Fruit fly (Drosophila melanogaster) whole organism, embryonic: Measurements from ENCODE around the gene CG3078.

Experiments used
- Ada2b ChIP-seq: fragments of 200-800 bp; sonication (Bioruptor generic); IDR thresholded peaks from 2 replicates; pipeline ENCODE4 v1.3.6; 2022; ENCODE audit warnings: missing biosample characterization, missing genetic modification characterization
- Bdp1 ChIP-seq: fragments of 200-800 bp; sonication (Bioruptor generic); optimal IDR thresholded peaks from 3 replicates; lab custom pipeline; 2016; ENCODE audit warnings: missing biosample characterization, missing genetic modification characterization
- Bgb ChIP-seq: fragments of 200-800 bp; sonication (Bioruptor generic); IDR thresholded peaks from 2 replicates; pipeline ENCODE4 v1.3.6; 2022; ENCODE audit warnings: missing biosample characterization, missing genetic modification characterization; ENCODE audit not compliant: partially characterized antibody
- CG10959 ChIP-seq: fragments of 200-800 bp; sonication (Bioruptor generic); IDR thresholded peaks from 2 replicates; pipeline ENCODE4 v1.3.6; 2022; ENCODE audit warnings: missing biosample characterization, missing genetic modification characterization
- CG11398 ChIP-seq: fragments of 200-800 bp; sonication (Bioruptor generic); optimal IDR thresholded peaks from 2 replicates; lab custom pipeline; 2016; ENCODE audit warnings: missing biosample characterization, missing genetic modification characterization
- CG12155 ChIP-seq: fragments of 200-800 bp; sonication (Bioruptor generic); optimal IDR thresholded peaks from 3 replicates; lab custom pipeline; 2016; ENCODE audit warnings: missing biosample characterization, missing genetic modification characterization
- CG1233 ChIP-seq: fragments of 200-800 bp; sonication (Bioruptor generic); optimal IDR thresholded peaks from 4 replicates; lab custom pipeline; 2018; ENCODE audit warnings: missing biosample characterization, mild to moderate bottlenecking, missing genetic modification characterization
- CG12744 ChIP-seq: fragments of 200-800 bp; sonication (Bioruptor generic); optimal IDR thresholded peaks from 2 replicates; lab custom pipeline; 2016; ENCODE audit warnings: missing biosample characterization, missing genetic modification characterization
- CG13775 ChIP-seq: fragments of 200-800 bp; sonication (Bioruptor generic); optimal IDR thresholded peaks from 3 replicates; lab custom pipeline; 2017; ENCODE audit warnings: missing biosample characterization, mild to moderate bottlenecking, missing genetic modification characterization
- CG17186 ChIP-seq: fragments of 200-800 bp; sonication (Bioruptor generic); optimal IDR thresholded peaks from 3 replicates; lab custom pipeline; 2017; ENCODE audit warnings: missing biosample characterization, missing genetic modification reagents, missing genetic modification characterization
- CG17361 ChIP-seq: fragments of 200-800 bp; sonication (Bioruptor generic); IDR thresholded peaks from 3 replicates; pipeline ENCODE4 v1.3.6; 2022; ENCODE audit warnings: missing biosample characterization, missing genetic modification characterization
- CG1792 ChIP-seq: fragments of 200-800 bp; sonication (Bioruptor generic); optimal IDR thresholded peaks from 2 replicates; lab custom pipeline; 2016; ENCODE audit warnings: missing biosample characterization, missing genetic modification characterization
- CG31388 ChIP-seq: fragments of 200-800 bp; sonication (Bioruptor generic); optimal IDR thresholded peaks from 2 replicates; lab custom pipeline; 2016; ENCODE audit warnings: missing biosample characterization, missing genetic modification characterization
- CG3163 ChIP-seq: fragments of 200-800 bp; sonication (Bioruptor generic); optimal IDR thresholded peaks from 3 replicates; lab custom pipeline; 2016; ENCODE audit warnings: missing biosample characterization, missing genetic modification characterization
- CG33557 ChIP-seq: fragments of 200-800 bp; sonication (Bioruptor generic); optimal IDR thresholded peaks from 2 replicates; lab custom pipeline; 2019; ENCODE audit warnings: missing biosample characterization, mild to moderate bottlenecking, missing genetic modification characterization, moderate library complexity
- CG34422 ChIP-seq: fragments of 200-800 bp; sonication (Bioruptor generic); IDR thresholded peaks from 3 replicates; pipeline ENCODE4 v1.3.6; 2022; ENCODE audit warnings: missing biosample characterization, missing genetic modification characterization
- CG42726 ChIP-seq: fragments of 200-800 bp; sonication (Bioruptor generic); IDR thresholded peaks from 2 replicates; pipeline ENCODE4 v1.3.6; 2022; ENCODE audit warnings: missing biosample characterization, missing genetic modification characterization; ENCODE audit not compliant: partially characterized antibody
- CG5180 ChIP-seq: fragments of 200-800 bp; sonication (Bioruptor generic); optimal IDR thresholded peaks from 3 replicates; lab custom pipeline; 2017; ENCODE audit warnings: missing biosample characterization, missing genetic modification characterization, mild to moderate bottlenecking, moderate library complexity, missing genetic modification reagents
- CG8388 ChIP-seq: fragments of 200-800 bp; sonication (Bioruptor generic); optimal IDR thresholded peaks from 2 replicates; lab custom pipeline; 2019; ENCODE audit warnings: missing biosample characterization, mild to moderate bottlenecking, missing genetic modification characterization, moderate library complexity
- CG8944 ChIP-seq: fragments of 200-800 bp; sonication (Bioruptor generic); optimal IDR thresholded peaks from 3 replicates; lab custom pipeline; 2016; ENCODE audit warnings: missing biosample characterization, missing genetic modification characterization
- CG9215 ChIP-seq: fragments of 200-800 bp; sonication (Bioruptor generic); IDR thresholded peaks from 2 replicates; pipeline ENCODE4 v1.3.6; 2022; ENCODE audit warnings: missing biosample characterization, missing genetic modification characterization
- CG9817 ChIP-seq: fragments of 200-800 bp; sonication (Bioruptor generic); optimal IDR thresholded peaks from 2 replicates; lab custom pipeline; 2018; ENCODE audit warnings: missing biosample characterization, mild to moderate bottlenecking, missing genetic modification characterization, moderate library complexity
- D ChIP-seq, 2 experiments: fragments of 200-800 bp in 1 of 2; fragments of >200 bp in 1 of 2; sonication (Bioruptor generic) in 1 of 2; optimal IDR thresholded peaks; 2 replicates in 1 of 2; 3 replicates in 1 of 2; lab custom pipeline; 2017; ENCODE audit warnings: mild to moderate bottlenecking in 1 of 2, missing biosample characterization in 1 of 2, missing genetic modification characterization in 1 of 2, missing genetic modification reagents in 1 of 2
- Dbx ChIP-seq: fragments of 200-800 bp; sonication (Bioruptor generic); IDR thresholded peaks from 3 replicates; pipeline ENCODE4 v1.3.6; 2022; ENCODE audit warnings: missing biosample characterization, missing genetic modification characterization
- Dfd ChIP-seq, 2 experiments: fragments of >200 bp; optimal IDR thresholded peaks; 2 replicates each; lab custom pipeline; 2017; ENCODE audit warnings: missing biosample characterization in 2 of 2, missing genetic modification characterization in 2 of 2
- Dref ChIP-seq: fragments of 200-800 bp; sonication (Bioruptor generic); IDR thresholded peaks from 2 replicates; pipeline ENCODE4 v1.3.6; 2022; ENCODE audit warnings: missing biosample characterization, missing genetic modification characterization
- Drgx ChIP-seq: fragments of 200-800 bp; sonication (Bioruptor generic); IDR thresholded peaks from 2 replicates; pipeline ENCODE4 v1.3.6; 2022; ENCODE audit warnings: missing biosample characterization, missing genetic modification characterization
- Elba2 ChIP-seq: fragments of 200-800 bp; sonication (Bioruptor generic); optimal IDR thresholded peaks from 3 replicates; lab custom pipeline; 2016; ENCODE audit warnings: missing biosample characterization, missing genetic modification characterization
- Meics ChIP-seq: fragments of 200-800 bp; sonication (Bioruptor generic); optimal IDR thresholded peaks from 2 replicates; lab custom pipeline; 2017; ENCODE audit warnings: missing biosample characterization, mild to moderate bottlenecking, missing genetic modification characterization
- bab2 ChIP-seq: fragments of 200-800 bp; sonication (Bioruptor generic); optimal IDR thresholded peaks from 2 replicates; lab custom pipeline; 2016; ENCODE audit warnings: missing biosample characterization, missing genetic modification characterization
- bigmax ChIP-seq: fragments of 200-800 bp; sonication (Bioruptor generic); optimal IDR thresholded peaks from 2 replicates; lab custom pipeline; 2018; ENCODE audit warnings: missing biosample characterization, mild to moderate bottlenecking, missing genetic modification characterization
- bowl ChIP-seq: fragments of 200-800 bp; sonication (Bioruptor generic); IDR thresholded peaks from 2 replicates; pipeline ENCODE4 v1.3.6; 2022; ENCODE audit warnings: missing biosample characterization, missing genetic modification characterization
- cas ChIP-seq: fragments of 200-800 bp; sonication (Bioruptor generic); IDR thresholded peaks from 2 replicates; pipeline ENCODE4 v1.3.6; 2022; ENCODE audit warnings: missing biosample characterization, missing genetic modification characterization
- cato ChIP-seq: fragments of 200-800 bp; sonication (Bioruptor generic); optimal IDR thresholded peaks from 2 replicates; lab custom pipeline; 2016; ENCODE audit warnings: missing biosample characterization, missing genetic modification characterization, borderline replicate concordance
- crp ChIP-seq, 2 experiments: fragments of 200-800 bp; sonication (Bioruptor generic); optimal IDR thresholded peaks; 2 replicates in 1 of 2; 3 replicates in 1 of 2; lab custom pipeline; 2017; ENCODE audit warnings: missing biosample characterization in 2 of 2, missing genetic modification characterization in 2 of 2, mild to moderate bottlenecking in 1 of 2, moderate library complexity in 1 of 2
- gcm2 ChIP-seq: fragments of 200-800 bp; sonication (Bioruptor generic); optimal IDR thresholded peaks from 2 replicates; lab custom pipeline; 2016; ENCODE audit warnings: missing biosample characterization, missing genetic modification characterization
- kah ChIP-seq: fragments of 200-800 bp; sonication (Bioruptor generic); optimal IDR thresholded peaks from 2 replicates; lab custom pipeline; 2018; ENCODE audit warnings: missing biosample characterization, mild to moderate bottlenecking, missing genetic modification characterization
- lov ChIP-seq, 2 experiments: fragments of 200-800 bp in 1 of 2; fragments of >200 bp in 1 of 2; sonication (Bioruptor generic) in 1 of 2; IDR thresholded peaks in 1 of 2; optimal IDR thresholded peaks in 1 of 2; 2 replicates in 1 of 2; 3 replicates in 1 of 2; pipeline versions ENCODE4 v1.3.6 to Lab custom; 2017 to 2022; ENCODE audit warnings: missing biosample characterization in 1 of 2, missing genetic modification characterization in 1 of 2
- odd ChIP-seq: fragments of 200-800 bp; sonication (Bioruptor generic); optimal IDR thresholded peaks from 2 replicates; lab custom pipeline; 2017; ENCODE audit warnings: missing biosample characterization, mild to moderate bottlenecking, missing genetic modification characterization
- prd ChIP-seq, 3 experiments: fragments of >200 bp in 2 of 3; fragments of 200-800 bp in 1 of 3; sonication (Bioruptor generic) in 1 of 3; optimal IDR thresholded peaks in 2 of 3; IDR thresholded peaks in 1 of 3; 2 replicates in 2 of 3; 3 replicates in 1 of 3; pipeline versions ENCODE4 v1.3.6 to Lab custom; 2017 to 2022; ENCODE audit warnings: missing biosample characterization in 1 of 3, missing genetic modification characterization in 1 of 3
- row ChIP-seq: fragments of 200-800 bp; sonication (Bioruptor generic); IDR thresholded peaks from 3 replicates; pipeline ENCODE4 v1.3.6; 2022; ENCODE audit warnings: missing biosample characterization, missing genetic modification characterization
- run ChIP-seq: fragments of 200-800 bp; sonication (Bioruptor generic); optimal IDR thresholded peaks from 3 replicates; lab custom pipeline; 2018; ENCODE audit warnings: missing biosample characterization, mild to moderate bottlenecking, missing genetic modification characterization
- sens-2 ChIP-seq: fragments of 200-800 bp; sonication (Bioruptor generic); IDR thresholded peaks from 2 replicates; pipeline ENCODE4 v1.3.6; 2022; ENCODE audit warnings: missing biosample characterization, missing genetic modification characterization
- sim ChIP-seq: fragments of 200-800 bp; sonication (Bioruptor generic); IDR thresholded peaks from 2 replicates; pipeline ENCODE4 v1.3.6; 2022; ENCODE audit warnings: missing biosample characterization, missing genetic modification characterization
- slp2 ChIP-seq: fragments of 200-800 bp; sonication (Bioruptor generic); optimal IDR thresholded peaks from 2 replicates; lab custom pipeline; 2016; ENCODE audit warnings: missing biosample characterization, missing genetic modification characterization
- toy ChIP-seq: fragments of 200-800 bp; sonication (Bioruptor generic); IDR thresholded peaks from 2 replicates; pipeline ENCODE4 v1.3.6; 2022; ENCODE audit warnings: missing biosample characterization, missing genetic modification characterization
- tup ChIP-seq: fragments of 200-800 bp; sonication (Bioruptor generic); optimal IDR thresholded peaks from 2 replicates; lab custom pipeline; 2016; ENCODE audit warnings: missing biosample characterization, mild to moderate bottlenecking, missing genetic modification characterization, moderate library complexity
- wor ChIP-seq: fragments of 200-800 bp; sonication (Bioruptor generic); IDR thresholded peaks from 2 replicates; pipeline ENCODE4 v1.3.6; 2022; ENCODE audit warnings: missing biosample characterization, missing genetic modification characterization

Gene CG3078

DNA sequence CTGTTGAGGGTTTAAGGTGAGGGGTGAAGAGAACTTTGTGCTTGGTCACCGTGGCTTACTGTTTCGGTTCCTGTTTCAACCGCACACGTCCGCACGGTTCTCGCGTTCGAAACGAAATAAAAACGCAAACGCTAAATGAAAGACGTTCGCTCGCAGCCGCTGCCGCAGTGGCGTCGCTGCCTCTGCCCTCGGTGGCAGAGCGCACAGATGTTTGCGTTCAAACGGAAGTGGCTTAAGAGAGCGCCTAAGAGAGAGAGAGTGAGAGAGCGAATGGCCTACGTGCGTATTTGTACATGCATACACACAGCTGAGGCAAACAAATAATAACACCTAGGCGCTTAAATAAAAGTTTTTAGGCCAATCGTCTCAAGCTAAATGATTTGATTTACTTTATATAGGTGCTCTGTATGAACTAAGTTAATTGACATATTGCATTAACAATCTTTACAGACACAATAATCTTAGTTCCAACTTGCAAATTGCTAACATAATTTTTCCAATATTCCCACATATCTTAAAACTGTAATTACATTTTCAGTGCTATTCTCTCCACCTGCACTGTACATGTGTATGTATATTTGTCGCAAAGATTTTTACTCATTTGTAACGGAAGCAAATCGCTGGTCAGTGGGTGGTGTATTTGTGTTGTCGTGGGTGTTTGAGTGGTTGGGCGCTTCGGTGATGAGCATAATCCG is 33.8 kb upstream of the CG3078 start, which contains the start of gene CG2865 (continued):
- peak; percentile 85 for TF ChIP-seq cato (GFP tag; lab: Kevin White, UChicago)
- TF ChIP-seq Ada2b (GFP tag; lab: Robert Waterston, UW), result peak; percentile 89
- TF ChIP-seq cas (GFP tag; lab: Robert Waterston, UW), result peak; percentile 74
- peak; percentile 71 for TF ChIP-seq toy (GFP tag; lab: Robert Waterston, UW)
- peak; percentile 86 for TF ChIP-seq CG9215
- peak; percentile 87 for TF ChIP-seq gcm2
- peak; percentile 77; the same call in 2 of the 3 replicates for TF ChIP-seq CG34422 (GFP tag; lab: Robert Waterston, UW)
- TF ChIP-seq CG8944 (GFP tag; lab: Kevin White, UChicago), result peak; percentile 85
- TF ChIP-seq Drgx (GFP tag; lab: Robert Waterston, UW), result peak; percentile 93
- TF ChIP-seq CG10959 (GFP tag; lab: Robert Waterston, UW), result peak; percentile 70
- TF ChIP-seq Elba2 (GFP tag; lab: Kevin White, UChicago), result no peak
- no peak for TF ChIP-seq D (optimal IDR thresholded peaks at IDR 0.05; lab: Kevin White, UChicago)
- peak; percentile 89 for TF ChIP-seq D (GFP tag; optimal IDR thresholded peaks at IDR 0.05; lab: Kevin White, UChicago)
- peak; percentile 97 for TF ChIP-seq Meics (GFP tag; lab: Kevin White, UChicago)
- TF ChIP-seq Bdp1 (GFP tag; lab: Kevin White, UChicago), result peak; percentile 78
- peak; percentile 80 for TF ChIP-seq CG12744
- TF ChIP-seq CG3163, result peak; percentile 99
- peak; percentile 70 for TF ChIP-seq tup (GFP tag; lab: Kevin White, UChicago)
- peak; percentile 92 for TF ChIP-seq CG13775 (GFP tag; lab: Kevin White, UChicago)
- TF ChIP-seq crp (GFP tag; optimal IDR thresholded peaks at IDR 0.05; lab: Kevin White, UChicago), result peak in 1 of 2 experiments; percentile 66
- peak; percentile 64 for TF ChIP-seq Bgb
- TF ChIP-seq CG31388 (GFP tag; lab: Kevin White, UChicago), result peak; percentile 58
- TF ChIP-seq CG12155 (GFP tag; lab: Kevin White, UChicago), result peak; percentile 89
- TF ChIP-seq bab2, result peak; percentile 86
- TF ChIP-seq CG1233 (GFP tag; lab: Kevin White, UChicago), result peak; percentile 94
- TF ChIP-seq sim (GFP tag; lab: Robert Waterston, UW), result peak; percentile 77; the same call in 1 of the 2 replicates
- peak; percentile 86 for TF ChIP-seq Dbx (GFP tag; lab: Robert Waterston, UW)
- TF ChIP-seq run (tag; lab: Kevin White, UChicago), result peak; percentile 95
- peak; percentile 91 for TF ChIP-seq CG8388 (GFP tag; lab: Kevin White, UChicago)
- TF ChIP-seq row, result peak; percentile 98
- TF ChIP-seq Dref (GFP tag; lab: Robert Waterston, UW), result no peak
- TF ChIP-seq CG17186, result peak; percentile 78
- peak; percentile 93 for TF ChIP-seq CG33557 (GFP tag; lab: Kevin White, UChicago)
- TF ChIP-seq CG17361, result peak; percentile 96
- TF ChIP-seq bigmax, result no peak
- TF ChIP-seq odd (GFP tag; lab: Kevin White, UChicago), result peak; percentile 97
- TF ChIP-seq lov (optimal IDR thresholded peaks at IDR 0.05; lab: Kevin White, UChicago), result no peak
- no peak for TF ChIP-seq lov (GFP tag; IDR thresholded peaks at IDR 0.05; lab: Robert Waterston, UW)
- peak; percentile 57; the same call in 1 of the 2 replicates for TF ChIP-seq CG42726 (GFP tag; lab: Robert Waterston, UW)
- no peak for TF ChIP-seq Dfd (GFP tag; optimal IDR thresholded peaks at IDR 0.05; lab: Kevin White, UChicago)
- peak; percentile 53; the same call in 1 of the 2 replicates for TF ChIP-seq bowl (GFP tag; lab: Robert Waterston, UW)
- peak; percentile 89 for TF ChIP-seq kah (GFP tag; lab: Kevin White, UChicago)
- peak; percentile 93 for TF ChIP-seq CG9817 (tag; lab: Kevin White, UChicago)
- TF ChIP-seq slp2 (GFP tag; lab: Kevin White, UChicago), result peak; percentile 85
- peak; percentile 82 for TF ChIP-seq CG1792 (GFP tag; lab: Kevin White, UChicago)
- peak; percentile 89 for TF ChIP-seq CG11398 (GFP tag; lab: Kevin White, UChicago)
- TF ChIP-seq prd (optimal IDR thresholded peaks at IDR 0.05; lab: Kevin White, UChicago), result no peak
- TF ChIP-seq prd (GFP tag; IDR thresholded peaks at IDR 0.05; lab: Robert Waterston, UW), result peak; percentile 90
- TF ChIP-seq CG5180 (GFP tag; lab: Kevin White, UChicago), result peak; percentile 87
- peak; percentile 60 for TF ChIP-seq sens-2
- peak; percentile 73 for TF ChIP-seq wor
